Fruit fly (Drosophila melanogaster) whole organism, embryonic: ENCODE results near the gene Iyd.

ENCODE experiments used
- CG10209 ChIP-seq: fragments of 200-800 bp; sonication (Bioruptor generic); optimal IDR thresholded peaks from 3 replicates; lab custom pipeline; 2017; ENCODE audit warnings: missing biosample characterization, mild to moderate bottlenecking, missing genetic modification characterization, missing genetic modification reagents
- CG10267 ChIP-seq: fragments of 200-800 bp; sonication (Bioruptor generic); optimal IDR thresholded peaks from 2 replicates; lab custom pipeline; 2018; ENCODE audit warnings: missing biosample characterization, mild to moderate bottlenecking, missing genetic modification characterization, moderate library complexity
- CG10366 ChIP-seq: fragments of 200-800 bp; sonication (Bioruptor generic); IDR thresholded peaks from 2 replicates; pipeline ENCODE4 v1.3.6; 2022; ENCODE audit warnings: missing biosample characterization, missing genetic modification characterization
- CG11695 ChIP-seq: fragments of 200-800 bp; sonication (Bioruptor generic); IDR thresholded peaks from 3 replicates; pipeline ENCODE4 v1.3.6; 2022; ENCODE audit warnings: missing biosample characterization, missing genetic modification characterization
- CG13287 ChIP-seq: fragments of 200-800 bp; sonication (Bioruptor generic); IDR thresholded peaks from 2 replicates; pipeline ENCODE4 v1.3.6; 2022; ENCODE audit warnings: missing biosample characterization, missing genetic modification characterization; ENCODE audit not compliant: partially characterized antibody
- CG14710 ChIP-seq: fragments of 200-800 bp; sonication (Bioruptor generic); optimal IDR thresholded peaks from 3 replicates; lab custom pipeline; 2019; ENCODE audit warnings: missing biosample characterization, mild to moderate bottlenecking, missing genetic modification characterization, moderate library complexity
- CG15514 ChIP-seq: fragments of 200-800 bp; sonication (Bioruptor generic); optimal IDR thresholded peaks from 3 replicates; lab custom pipeline; 2017; ENCODE audit warnings: missing biosample characterization, missing genetic modification characterization, mild to moderate bottlenecking, moderate library complexity, missing genetic modification reagents
- CG1647 ChIP-seq: fragments of 200-800 bp; sonication (Bioruptor generic); optimal IDR thresholded peaks from 3 replicates; lab custom pipeline; 2016; ENCODE audit warnings: missing biosample characterization, missing genetic modification characterization
- CG17186 ChIP-seq: fragments of 200-800 bp; sonication (Bioruptor generic); optimal IDR thresholded peaks from 3 replicates; lab custom pipeline; 2017; ENCODE audit warnings: missing biosample characterization, missing genetic modification reagents, missing genetic modification characterization
- CG17361 ChIP-seq: fragments of 200-800 bp; sonication (Bioruptor generic); IDR thresholded peaks from 3 replicates; pipeline ENCODE4 v1.3.6; 2022; ENCODE audit warnings: missing biosample characterization, missing genetic modification characterization
- CG31365 ChIP-seq: fragments of 200-800 bp; sonication (Bioruptor generic); optimal IDR thresholded peaks from 2 replicates; lab custom pipeline; 2018; ENCODE audit warnings: missing biosample characterization, mild to moderate bottlenecking, missing genetic modification characterization
- CG31388 ChIP-seq: fragments of 200-800 bp; sonication (Bioruptor generic); optimal IDR thresholded peaks from 2 replicates; lab custom pipeline; 2016; ENCODE audit warnings: missing biosample characterization, missing genetic modification characterization
- CG31441 ChIP-seq: fragments of 200-800 bp; sonication (Bioruptor generic); IDR thresholded peaks from 2 replicates; pipeline ENCODE4 v1.3.6; 2022; ENCODE audit warnings: missing biosample characterization, missing genetic modification characterization
- CG34422 ChIP-seq: fragments of 200-800 bp; sonication (Bioruptor generic); IDR thresholded peaks from 3 replicates; pipeline ENCODE4 v1.3.6; 2022; ENCODE audit warnings: missing biosample characterization, missing genetic modification characterization
- CG3726 ChIP-seq: fragments of 200-800 bp; sonication (Bioruptor generic); IDR thresholded peaks from 3 replicates; pipeline ENCODE4, ENCODE4 v1.3.6; 2022; ENCODE audit warnings: missing biosample characterization, missing genetic modification characterization
- CG4617 ChIP-seq: fragments of 200-800 bp; sonication (Bioruptor generic); optimal IDR thresholded peaks from 3 replicates; lab custom pipeline; 2016; ENCODE audit warnings: missing biosample characterization, missing genetic modification characterization, borderline replicate concordance
- CG6654 ChIP-seq: fragments of 200-800 bp; sonication (Bioruptor generic); optimal IDR thresholded peaks from 2 replicates; lab custom pipeline; 2017; ENCODE audit warnings: missing biosample characterization, mild to moderate bottlenecking, missing genetic modification characterization
- CG9797 ChIP-seq: fragments of 200-800 bp; sonication (Bioruptor generic); optimal IDR thresholded peaks from 3 replicates; lab custom pipeline; 2018; ENCODE audit warnings: missing biosample characterization, mild to moderate bottlenecking, missing genetic modification characterization
- Dp ChIP-seq: fragments of 200-800 bp; sonication (Bioruptor generic); optimal IDR thresholded peaks from 2 replicates; lab custom pipeline; 2018; ENCODE audit warnings: missing biosample characterization, mild to moderate bottlenecking, missing genetic modification characterization, moderate library complexity
- E2f2 ChIP-seq: fragments of 200-800 bp; sonication (Bioruptor generic); IDR thresholded peaks from 2 replicates; pipeline ENCODE4 v1.3.6; 2022; ENCODE audit warnings: missing biosample characterization, missing genetic modification characterization
- Gsc ChIP-seq: fragments of 200-800 bp; sonication (Bioruptor generic); IDR thresholded peaks from 2 replicates; pipeline ENCODE4 v1.3.6; 2022; ENCODE audit warnings: missing biosample characterization, missing genetic modification characterization
- Lhr ChIP-seq: fragments of 200-800 bp; sonication (Bioruptor generic); optimal IDR thresholded peaks from 3 replicates; lab custom pipeline; 2017; ENCODE audit warnings: mild to moderate bottlenecking, missing biosample characterization, missing genetic modification reagents, missing genetic modification characterization
- MBD-R2 ChIP-seq: fragments of 200-800 bp; sonication (Bioruptor generic); IDR thresholded peaks from 2 replicates; pipeline ENCODE4 v1.3.6; 2022; ENCODE audit warnings: missing biosample characterization, missing genetic modification characterization
- MESR4 ChIP-seq: fragments of 200-800 bp; sonication (Bioruptor generic); optimal IDR thresholded peaks from 2 replicates; lab custom pipeline; 2018; ENCODE audit warnings: missing biosample characterization, mild to moderate bottlenecking, missing genetic modification characterization, moderate library complexity
- Myb ChIP-seq: fragments of 200-800 bp; sonication (Bioruptor generic); optimal IDR thresholded peaks from 2 replicates; lab custom pipeline; 2016; ENCODE audit warnings: missing biosample characterization, missing genetic modification characterization
- NfI ChIP-seq: fragments of 200-800 bp; sonication (Bioruptor generic); optimal IDR thresholded peaks from 3 replicates; lab custom pipeline; 2018; ENCODE audit warnings: missing biosample characterization, mild to moderate bottlenecking, missing genetic modification characterization, moderate library complexity
- Oli ChIP-seq: fragments of 200-800 bp; sonication (Bioruptor generic); optimal IDR thresholded peaks from 2 replicates; lab custom pipeline; 2018; ENCODE audit warnings: missing biosample characterization, mild to moderate bottlenecking, missing genetic modification characterization, moderate library complexity
- Pdp1 ChIP-seq, 2 experiments: fragments of 200-800 bp; sonication (Bioruptor generic); optimal IDR thresholded peaks; 3 replicates each; lab custom pipeline; 2016; ENCODE audit warnings: missing biosample characterization in 2 of 2, missing genetic modification characterization in 2 of 2, mild to moderate bottlenecking in 1 of 2, moderate library complexity in 1 of 2
- Sin3A ChIP-seq: fragments of >200 bp; optimal IDR thresholded peaks from 2 replicates; lab custom pipeline; 2018
- Sry-δ ChIP-seq: fragments of 200-800 bp; sonication (Bioruptor generic); optimal IDR thresholded peaks from 2 replicates; lab custom pipeline; 2016; ENCODE audit warnings: missing biosample characterization, missing genetic modification characterization
- YL-1 ChIP-seq: fragments of 200-800 bp; sonication (Bioruptor generic); optimal IDR thresholded peaks from 3 replicates; lab custom pipeline; 2017; ENCODE audit warnings: missing biosample characterization, mild to moderate bottlenecking, missing genetic modification characterization
- bigmax ChIP-seq: fragments of 200-800 bp; sonication (Bioruptor generic); optimal IDR thresholded peaks from 2 replicates; lab custom pipeline; 2018; ENCODE audit warnings: missing biosample characterization, mild to moderate bottlenecking, missing genetic modification characterization
- bowl ChIP-seq: fragments of 200-800 bp; sonication (Bioruptor generic); IDR thresholded peaks from 2 replicates; pipeline ENCODE4 v1.3.6; 2022; ENCODE audit warnings: missing biosample characterization, missing genetic modification characterization
- dm ChIP-seq: fragments of 200-800 bp; sonication (Bioruptor generic); optimal IDR thresholded peaks from 3 replicates; lab custom pipeline; 2016; ENCODE audit warnings: missing biosample characterization, missing genetic modification characterization
- dmrt99B ChIP-seq: fragments of 200-800 bp; sonication (Bioruptor generic); optimal IDR thresholded peaks from 2 replicates; lab custom pipeline; 2018; ENCODE audit warnings: missing biosample characterization, mild to moderate bottlenecking, missing genetic modification characterization, moderate library complexity
- dpn ChIP-seq, 2 experiments: fragments of 200-800 bp; sonication (Bioruptor generic); optimal IDR thresholded peaks; 3 replicates each; lab custom pipeline; 2016; ENCODE audit warnings: missing biosample characterization in 2 of 2, missing genetic modification characterization in 2 of 2
- gfzf ChIP-seq: fragments of 200-800 bp; sonication (Bioruptor generic); optimal IDR thresholded peaks from 2 replicates; lab custom pipeline; 2016; ENCODE audit warnings: missing biosample characterization, mild to moderate bottlenecking, missing genetic modification characterization, moderate library complexity
- jigr1 ChIP-seq: fragments of 200-800 bp; sonication (Bioruptor generic); IDR thresholded peaks from 3 replicates; pipeline ENCODE4 v1.3.6; 2022; ENCODE audit warnings: missing biosample characterization, missing genetic modification characterization
- kni ChIP-seq: fragments of 200-800 bp; sonication (Bioruptor generic); optimal IDR thresholded peaks from 3 replicates; lab custom pipeline; 2017; ENCODE audit warnings: mild to moderate bottlenecking, missing biosample characterization, missing genetic modification reagents, missing genetic modification characterization
- mirr ChIP-seq: fragments of 200-800 bp; sonication (Bioruptor generic); optimal IDR thresholded peaks from 3 replicates; lab custom pipeline; 2018; ENCODE audit warnings: missing biosample characterization, mild to moderate bottlenecking, missing genetic modification characterization
- mld ChIP-seq: fragments of 200-800 bp; sonication (Bioruptor generic); IDR thresholded peaks from 3 replicates; pipeline ENCODE4 v1.3.6; 2022; ENCODE audit warnings: missing biosample characterization, missing genetic modification characterization; ENCODE audit not compliant: partially characterized antibody
- phol ChIP-seq: fragments of 200-800 bp; sonication (Bioruptor generic); optimal IDR thresholded peaks from 3 replicates; lab custom pipeline; 2018; ENCODE audit warnings: missing biosample characterization, mild to moderate bottlenecking, missing genetic modification characterization, moderate library complexity
- pzg ChIP-seq: fragments of 200-800 bp; sonication (Bioruptor generic); optimal IDR thresholded peaks from 3 replicates; lab custom pipeline; 2018; ENCODE audit warnings: missing biosample characterization, mild to moderate bottlenecking, missing genetic modification characterization, moderate library complexity
- sna ChIP-seq: fragments of 200-800 bp; sonication (Bioruptor generic); IDR thresholded peaks from 2 replicates; pipeline ENCODE4 v1.3.6; 2022; ENCODE audit warnings: missing biosample characterization, missing genetic modification characterization; ENCODE audit not compliant: partially characterized antibody
- stwl ChIP-seq: fragments of 200-800 bp; sonication (Bioruptor generic); optimal IDR thresholded peaks from 3 replicates; lab custom pipeline; 2018; ENCODE audit warnings: missing biosample characterization, mild to moderate bottlenecking, missing genetic modification characterization, moderate library complexity
- tna ChIP-seq: fragments of 200-800 bp; sonication (Bioruptor generic); IDR thresholded peaks from 2 replicates; pipeline ENCODE4 v1.3.6; 2022; ENCODE audit warnings: missing biosample characterization, missing genetic modification characterization; ENCODE audit not compliant: partially characterized antibody
- trem ChIP-seq: fragments of 200-800 bp; optimal IDR thresholded peaks from 3 replicates; lab custom pipeline; 2019; ENCODE audit warnings: missing biosample characterization, mild to moderate bottlenecking, missing genetic modification characterization, moderate library complexity
- wek ChIP-seq: fragments of 200-800 bp; sonication (Bioruptor generic); optimal IDR thresholded peaks from 3 replicates; lab custom pipeline; 2018; ENCODE audit warnings: missing biosample characterization, mild to moderate bottlenecking, missing genetic modification characterization, moderate library complexity

Iyd gene

dm6 chr3L:11109454-11109853 lies 13.4 kb upstream of the Iyd start, which contains the start of the genes CG34012 and emei:
Gene CG34012 (minus strand): TSS chr3L:11109505.
Gene emei (plus strand): TSS chr3L:11109690.
- no peak for TF ChIP-seq dmrt99B
- TF ChIP-seq Pdp1 (GFP tag; optimal IDR thresholded peaks at IDR 0.05; lab: Kevin White, UChicago) = peak in 1 of 2 experiments; percentile 6
- peak; percentile 18 for TF ChIP-seq CG17186 (GFP tag; lab: Kevin White, UChicago)
- TF ChIP-seq CG3726 (GFP tag; lab: Robert Waterston, UW) = no peak
- TF ChIP-seq mld = no peak
- peak; percentile 6 for TF ChIP-seq CG4617 (GFP tag; lab: Kevin White, UChicago)
- TF ChIP-seq CG17361 (GFP tag; lab: Robert Waterston, UW) = no peak
- peak; percentile 32 for TF ChIP-seq Myb (GFP tag; lab: Kevin White, UChicago)
- peak; percentile 79 for TF ChIP-seq CG15514 (GFP tag; lab: Kevin White, UChicago)
- TF ChIP-seq stwl (tag; lab: Kevin White, UChicago) = peak; percentile 26
- TF ChIP-seq sna (GFP tag; lab: Robert Waterston, UW) = 0 out of 2 replicates have a peak, but pooled peaks have one; percentile 30
- TF ChIP-seq jigr1 (GFP tag; lab: Robert Waterston, UW) = no peak
- peak; percentile 88 for TF ChIP-seq E2f2 (GFP tag; lab: Robert Waterston, UW)
- TF ChIP-seq trem (tag; lab: Kevin White, UChicago) = peak; percentile 10
- no peak for TF ChIP-seq CG10366
- TF ChIP-seq MESR4 (GFP tag; lab: Kevin White, UChicago) = peak; percentile 55
- no peak for TF ChIP-seq mirr (GFP tag; lab: Kevin White, UChicago)
- peak; percentile 82 for TF ChIP-seq bigmax (GFP tag; lab: Kevin White, UChicago)
- no peak for TF ChIP-seq wek (GFP tag; lab: Kevin White, UChicago)
- peak; percentile 26 for TF ChIP-seq YL-1 (GFP tag; lab: Kevin White, UChicago)
- peak; percentile 41; the same call in 1 of the 2 replicates for TF ChIP-seq MBD-R2 (GFP tag; lab: Robert Waterston, UW)
- TF ChIP-seq Sin3A = peak; percentile 21
- peak; percentile 54 for TF ChIP-seq phol
- 0 out of 3 replicates have a peak, but pooled peaks have one; percentile 37 for TF ChIP-seq CG34422 (GFP tag; lab: Robert Waterston, UW)
- TF ChIP-seq kni = no peak
- TF ChIP-seq CG9797 = peak; percentile 47
- peak; percentile 10 for TF ChIP-seq CG10267 (tag; lab: Kevin White, UChicago)
- peak; percentile 60 for TF ChIP-seq CG14710
- no peak for TF ChIP-seq tna (GFP tag; lab: Robert Waterston, UW)
- peak; percentile 43 for TF ChIP-seq pzg (GFP tag; lab: Kevin White, UChicago)
- no peak for TF ChIP-seq CG13287 (GFP tag; lab: Robert Waterston, UW)
- TF ChIP-seq Gsc = no peak
- TF ChIP-seq CG6654 (GFP tag; lab: Kevin White, UChicago) = no peak
- TF ChIP-seq gfzf (GFP tag; lab: Kevin White, UChicago) = peak; percentile 77
- peak; percentile 80 for TF ChIP-seq Dp (GFP tag; lab: Kevin White, UChicago)

- no peak for TF ChIP-seq Lhr (GFP tag; lab: Kevin White, UChicago)
Measured at dm6 chr3L:11107935-11108334, 11.9 kb upstream of the Iyd start, which contains the start of gene CG12522. Gene CG12522 (plus strand): TSS chr3L:11108235.

dm6 chr3L:11107432-11107831 lies 11.4 kb upstream of the Iyd start, which contains the start of gene CG32073:
Gene CG32073 (minus strand): TSS chr3L:11107582.
- TF ChIP-seq CG31365 = no peak
- TF ChIP-seq bowl = no peak
- no peak for TF ChIP-seq dm (GFP tag; lab: Kevin White, UChicago)
- no peak for TF ChIP-seq CG31388 (GFP tag; lab: Kevin White, UChicago)
- 0 out of 3 replicates have a peak, but pooled peaks have one; percentile 20 for TF ChIP-seq CG11695 (GFP tag; lab: Robert Waterston, UW)
- TF ChIP-seq CG10267 (tag; lab: Kevin White, UChicago) = peak; percentile 25
- TF ChIP-seq CG1647 = no peak
- no peak for TF ChIP-seq CG31441 (GFP tag; lab: Robert Waterston, UW)
- TF ChIP-seq CG10366 = no peak
- TF ChIP-seq CG10209 = no peak
- no peak for TF ChIP-seq NfI (GFP tag; lab: Kevin White, UChicago)
- TF ChIP-seq Oli (tag; lab: Kevin White, UChicago) = no peak
- peak; percentile 29 for TF ChIP-seq Sry-δ (GFP tag; lab: Kevin White, UChicago)
- TF ChIP-seq dpn (GFP tag; optimal IDR thresholded peaks at IDR 0.05; lab: Kevin White, UChicago) = no peak
